Worm (Caenorhabditis elegans) whole organism, midembryonic: ENCODE results near the gene srh-85.

ENCODE experiments used
- T22C8.4 ChIP-seq: fragments of 200-800 bp; sonication (Bioruptor generic); IDR thresholded peaks from 2 replicates; pipeline ENCODE4 v1.3.6; 2022; ENCODE audit warnings: missing genetic modification characterization, missing compliant biosample characterization
- cog-1 ChIP-seq: sonication (generic microtip); optimal IDR thresholded peaks from 2 replicates; lab custom pipeline; 2016; ENCODE audit warnings: missing genetic modification characterization, missing compliant biosample characterization
- flt-1 ChIP-seq: fragments of 200-800 bp; sonication (Bioruptor generic); IDR thresholded peaks from 2 replicates; pipeline ENCODE4 v1.3.6; 2022; ENCODE audit warnings: missing genetic modification characterization, missing compliant biosample characterization
- klf-2 ChIP-seq: fragments of 200-800 bp; sonication (Bioruptor generic); conservative IDR thresholded peaks from 2 replicates; pipeline ENCODE4 v1.3.6; 2022; ENCODE audit warnings: missing genetic modification reagents, missing genetic modification characterization, missing compliant biosample characterization
- med-1 ChIP-seq: sonication (generic microtip); optimal IDR thresholded peaks from 2 replicates; lab custom pipeline; 2017; ENCODE audit warnings: missing genetic modification characterization, mild to moderate bottlenecking, missing compliant biosample characterization, antibody characterized with exemption, missing genetic modification reagents; ENCODE audit not compliant: insufficient read depth
- ref-1 ChIP-seq: fragments of 200-800 bp; sonication (Bioruptor generic); conservative IDR thresholded peaks from 2 replicates; pipeline ENCODE4 v1.3.6; 2022; ENCODE audit warnings: missing genetic modification reagents, missing genetic modification characterization, missing compliant biosample characterization
- tab-1 ChIP-seq: fragments of 200-800 bp; sonication (Bioruptor generic); IDR thresholded peaks from 2 replicates; pipeline ENCODE4 v1.3.6; 2022; ENCODE audit warnings: missing genetic modification characterization, missing compliant biosample characterization
- ztf-23 ChIP-seq: fragments of 200-800 bp; sonication (Bioruptor generic); IDR thresholded peaks from 2 replicates; pipeline ENCODE4 v1.3.6; 2022; ENCODE audit warnings: missing genetic modification reagents, missing genetic modification characterization, missing compliant biosample characterization
- ztf-29 ChIP-seq: fragments of 200-800 bp; sonication (Bioruptor generic); IDR thresholded peaks from 2 replicates; pipeline ENCODE4 v1.3.6; 2022; ENCODE audit warnings: missing genetic modification reagents, missing genetic modification characterization, missing compliant biosample characterization

Gene srh-85

ce11 chrV:2987407-2987806 is at the start of gene srh-85:
srh-85 (minus strand) TSS chrV:2987507.
- TF ChIP-seq ztf-29 (GFP tag; lab: Robert Waterston, UW) (no peak), ref-1 (GFP tag; lab: Robert Waterston, UW) (no peak), klf-2 (no peak), cog-1 (tag; lab: Kevin White, UChicago) (no peak), med-1 (GFP tag; lab: Kevin White, UChicago) (no peak), tab-1 (GFP tag; lab: Robert Waterston, UW) (no peak)

- no peak for TF ChIP-seq flt-1 (GFP tag; lab: Robert Waterston, UW)
- TF ChIP-seq ztf-23 (GFP tag; lab: Robert Waterston, UW): no peak
- TF ChIP-seq tab-1 (GFP tag; lab: Robert Waterston, UW): no peak
- no peak for TF ChIP-seq klf-2
- no peak for TF ChIP-seq cog-1 (tag; lab: Kevin White, UChicago)
- TF ChIP-seq T22C8.4 (GFP tag; lab: Robert Waterston, UW): no peak
- no peak for TF ChIP-seq med-1 (GFP tag; lab: Kevin White, UChicago)
- no peak for TF ChIP-seq ztf-29 (GFP tag; lab: Robert Waterston, UW)
- no peak for TF ChIP-seq ref-1 (GFP tag; lab: Robert Waterston, UW)
Measured at ce11 chrV:3034236-3034635, 46.9 kb upstream of the srh-85 start, which contains the start of gene srw-8. srw-8 (minus strand) TSS chrV:3034336.

- TF ChIP-seq klf-2: no peak
- no peak for TF ChIP-seq tab-1 (GFP tag; lab: Robert Waterston, UW)
- no peak for TF ChIP-seq T22C8.4 (GFP tag; lab: Robert Waterston, UW)
- no peak for TF ChIP-seq ztf-29 (GFP tag; lab: Robert Waterston, UW)
- TF ChIP-seq cog-1 (tag; lab: Kevin White, UChicago): no peak
- TF ChIP-seq ztf-23 (GFP tag; lab: Robert Waterston, UW): no peak
- TF ChIP-seq ref-1 (GFP tag; lab: Robert Waterston, UW): no peak
- no peak for TF ChIP-seq med-1 (GFP tag; lab: Kevin White, UChicago)
- TF ChIP-seq flt-1 (GFP tag; lab: Robert Waterston, UW): no peak
Measured at ce11 chrV:3032343-3032742, 45.0 kb upstream of the srh-85 start, which contains the start of gene irld-38. irld-38 (minus strand) TSS chrV:3032443.

- TF ChIP-seq ztf-23 (GFP tag; lab: Robert Waterston, UW) (no peak), klf-2 (no peak), tab-1 (GFP tag; lab: Robert Waterston, UW) (no peak), flt-1 (GFP tag; lab: Robert Waterston, UW) (no peak), T22C8.4 (GFP tag; lab: Robert Waterston, UW) (no peak), med-1 (GFP tag; lab: Kevin White, UChicago) (no peak), cog-1 (tag; lab: Kevin White, UChicago) (no peak), ztf-29 (GFP tag; lab: Robert Waterston, UW) (no peak), ref-1 (GFP tag; lab: Robert Waterston, UW) (no peak)
Measured at ce11 chrV:3028205-3028604, 40.9 kb upstream of the srh-85 start, which contains the start of gene asp-7. asp-7 (plus strand) TSS chrV:3028285.

ce11 chrV:3024274-3024673 is 37.0 kb upstream of the srh-85 start, which contains the start of gene asp-8:
asp-8 (plus strand) TSS chrV:3024549.
- no peak for TF ChIP-seq ztf-29 (GFP tag; lab: Robert Waterston, UW)
- no peak for TF ChIP-seq tab-1 (GFP tag; lab: Robert Waterston, UW)
- no peak for TF ChIP-seq klf-2
- TF ChIP-seq T22C8.4 (GFP tag; lab: Robert Waterston, UW): no peak
- no peak for TF ChIP-seq med-1 (GFP tag; lab: Kevin White, UChicago)
- TF ChIP-seq ztf-23 (GFP tag; lab: Robert Waterston, UW): no peak
- TF ChIP-seq cog-1 (tag; lab: Kevin White, UChicago): no peak
- no peak for TF ChIP-seq ref-1 (GFP tag; lab: Robert Waterston, UW)
- TF ChIP-seq flt-1 (GFP tag; lab: Robert Waterston, UW): no peak

- no peak for TF ChIP-seq flt-1 (GFP tag; lab: Robert Waterston, UW)
- TF ChIP-seq med-1 (GFP tag; lab: Kevin White, UChicago): no peak
- no peak for TF ChIP-seq ztf-29 (GFP tag; lab: Robert Waterston, UW)
- TF ChIP-seq ztf-23 (GFP tag; lab: Robert Waterston, UW): no peak
- no peak for TF ChIP-seq ref-1 (GFP tag; lab: Robert Waterston, UW)
- TF ChIP-seq tab-1 (GFP tag; lab: Robert Waterston, UW): no peak
Measured at ce11 chrV:3021306-3021705, 34.0 kb upstream of the srh-85 start, which contains the start of gene irld-12. irld-12 (minus strand) TSS chrV:3021406.

- TF ChIP-seq ztf-23 (GFP tag; lab: Robert Waterston, UW) (no peak), ref-1 (GFP tag; lab: Robert Waterston, UW) (no peak), flt-1 (GFP tag; lab: Robert Waterston, UW) (no peak), klf-2 (no peak), tab-1 (GFP tag; lab: Robert Waterston, UW) (no peak), med-1 (GFP tag; lab: Kevin White, UChicago) (no peak), cog-1 (tag; lab: Kevin White, UChicago) (no peak), T22C8.4 (GFP tag; lab: Robert Waterston, UW) (no peak), ztf-29 (GFP tag; lab: Robert Waterston, UW) (no peak)
Measured at ce11 chrV:3017930-3018329, 30.6 kb upstream of the srh-85 start.

- TF ChIP-seq tab-1 (GFP tag; lab: Robert Waterston, UW): no peak
- TF ChIP-seq T22C8.4 (GFP tag; lab: Robert Waterston, UW): no peak
- TF ChIP-seq ztf-29 (GFP tag; lab: Robert Waterston, UW): no peak
- TF ChIP-seq ztf-23 (GFP tag; lab: Robert Waterston, UW): no peak
- TF ChIP-seq flt-1 (GFP tag; lab: Robert Waterston, UW): no peak
- TF ChIP-seq ref-1 (GFP tag; lab: Robert Waterston, UW): no peak
- TF ChIP-seq cog-1 (tag; lab: Kevin White, UChicago): no peak
- no peak for TF ChIP-seq klf-2
- TF ChIP-seq med-1 (GFP tag; lab: Kevin White, UChicago): no peak
Measured at ce11 chrV:3014185-3014584, 26.9 kb upstream of the srh-85 start, which contains the start of gene K12D9.1. K12D9.1 (plus strand) TSS chrV:3014485.

ce11 chrV:3011394-3011793 is 24.1 kb upstream of the srh-85 start, which contains the start of gene srw-135:
srw-135 (minus strand) TSS chrV:3011494.
- TF ChIP-seq tab-1 (GFP tag; lab: Robert Waterston, UW): no peak
- no peak for TF ChIP-seq T22C8.4 (GFP tag; lab: Robert Waterston, UW)
- TF ChIP-seq med-1 (GFP tag; lab: Kevin White, UChicago): no peak
- TF ChIP-seq cog-1 (tag; lab: Kevin White, UChicago): no peak
